Fruit fly (Drosophila melanogaster): ENCODE data around the gene SPR.

The SPR gene

dm6 chrX:5495901-5496300 is 49.4 kb downstream of the SPR start, which contains the start of gene frma:
TSS of gene frma (minus strand) at chrX:5496052.
- no peak for TF ChIP-seq CG9139 (GFP tag; optimal IDR thresholded peaks at IDR 0.05)
- TF ChIP-seq svp (GFP tag) = peak; percentile 91

- no peak for TF ChIP-seq CG6808 (GFP tag; optimal IDR thresholded peaks at IDR 0.05)
- peak; percentile 59 for TF ChIP-seq svp (GFP tag)
Measured at dm6 chrX:5496727-5497126, 50.3 kb downstream of the SPR start.

dm6 chrX:5501129-5501528 is 54.7 kb downstream of the SPR start, which contains the start of the genes CG32762 and CG4151:
TSS of gene CG32762 (minus strand) at chrX:5501229.
TSS of gene CG4151 (plus strand) at chrX:5501476.
- no peak for TF ChIP-seq fkh (GFP tag; optimal IDR thresholded peaks at IDR 0.05)
- TF ChIP-seq achi (GFP tag; optimal IDR thresholded peaks at IDR 0.05) = no peak
- no peak for TF ChIP-seq spab (GFP tag; optimal IDR thresholded peaks at IDR 0.05)
- TF ChIP-seq CG3919 (GFP tag; optimal IDR thresholded peaks at IDR 0.05) = no peak
- no peak for TF ChIP-seq CG10631 (GFP tag; optimal IDR thresholded peaks at IDR 0.05)
- TF ChIP-seq CG6163 (GFP tag; IDR thresholded peaks at IDR 0.05) = no peak

dm6 chrX:5503916-5504315 is 57.5 kb downstream of the SPR start:
- peak; percentile 0 for TF ChIP-seq Hr4 (GFP tag; optimal IDR thresholded peaks at IDR 0.05)
- TF ChIP-seq Eip75B (GFP tag; optimal IDR thresholded peaks at IDR 0.05) = peak; percentile 8
- peak; percentile 37 for TF ChIP-seq svp (GFP tag)
- TF ChIP-seq Eip78C (GFP tag) = peak; percentile 53
- peak; percentile 32 for TF ChIP-seq CG32006 (GFP tag; optimal IDR thresholded peaks at IDR 0.05)
- no peak for TF ChIP-seq CG1621 (tag; optimal IDR thresholded peaks at IDR 0.05)
- TF ChIP-seq eg (GFP tag; IDR thresholded peaks at IDR 0.05) = peak; percentile 25; the same call in 1 of the 3 replicates
- TF ChIP-seq pdm3 (GFP tag; optimal IDR thresholded peaks at IDR 0.05) = peak; percentile 9
- TF ChIP-seq CG8319 (GFP tag; optimal IDR thresholded peaks at IDR 0.05) = no peak

dm6 chrX:5511167-5511566 is 64.7 kb downstream of the SPR start:
- no peak for TF ChIP-seq CG11294 (GFP tag; IDR thresholded peaks at IDR 0.05)

dm6 chrX:5515151-5515550 is 68.7 kb downstream of the SPR start:
- TF ChIP-seq CG31627 (GFP tag; optimal IDR thresholded peaks at IDR 0.05) (no peak), Hr4 (GFP tag; optimal IDR thresholded peaks at IDR 0.05) (no peak), spab (GFP tag; optimal IDR thresholded peaks at IDR 0.05) (no peak), Sox102F (GFP tag; optimal IDR thresholded peaks at IDR 0.05) (no peak), Ets21C (GFP tag; optimal IDR thresholded peaks at IDR 0.05) (no peak), CG6808 (GFP tag; optimal IDR thresholded peaks at IDR 0.05) (no peak), CG1621 (tag; optimal IDR thresholded peaks at IDR 0.05) (no peak), CG10669 (GFP tag; optimal IDR thresholded peaks at IDR 0.05) (no peak), acj6 (GFP tag; optimal IDR thresholded peaks at IDR 0.05) (no peak), Met (GFP tag; optimal IDR thresholded peaks at IDR 0.05) (no peak), Eip75B (GFP tag; optimal IDR thresholded peaks at IDR 0.05) (no peak), eg (GFP tag; IDR thresholded peaks at IDR 0.05) (no peak), Hr39 (GFP tag; optimal IDR thresholded peaks at IDR 0.05) (no peak), CG32006 (GFP tag; optimal IDR thresholded peaks at IDR 0.05) (no peak)

- TF ChIP-seq CG8119 (GFP tag; IDR thresholded peaks at IDR 0.05) = peak; percentile 32; the same call in 2 of the 3 replicates
- peak; percentile 0 for TF ChIP-seq lz (GFP tag; optimal IDR thresholded peaks at IDR 0.05)
- TF ChIP-seq Hr4 (GFP tag; optimal IDR thresholded peaks at IDR 0.05) = peak; percentile 38
- no peak for TF ChIP-seq CG10631 (GFP tag; optimal IDR thresholded peaks at IDR 0.05)
- TF ChIP-seq CG32006 (GFP tag; optimal IDR thresholded peaks at IDR 0.05) = peak; percentile 1
- TF ChIP-seq Eip78C (GFP tag) = no peak
- TF ChIP-seq eg (GFP tag; IDR thresholded peaks at IDR 0.05) = peak; percentile 53; the same call in 2 of the 3 replicates
- no peak for TF ChIP-seq Lpt (GFP tag; optimal IDR thresholded peaks at IDR 0.05)
- TF ChIP-seq CG15336 (GFP tag; IDR thresholded peaks at IDR 0.05) = peak; percentile 40; the same call in 1 of the 2 replicates
Measured at dm6 chrX:5515903-5516658, 69.6 kb downstream of the SPR start, which contains the start of gene CG12730. TSS of gene CG12730 (plus strand) at chrX:5516608.
